Worm (Caenorhabditis elegans): ENCODE results near the gene Y80D4G.2.
A peak's percentile ranks its signal among the peaks of the same experiment; 100 is the strongest.

Y80D4G.2 gene

ce11 chrIII:7571726-7572125, 22.7 kb downstream of the Y80D4G.2 start (continued):
- TF ChIP-seq tlf-1 (GFP tag; optimal IDR thresholded peaks at IDR 0.05) = peak; percentile 30
- TF ChIP-seq T07F8.4 (tag; optimal IDR thresholded peaks at IDR 0.05) = no peak
- TF ChIP-seq ceh-58 (GFP tag; IDR thresholded peaks at IDR 0.05) = no peak
- TF ChIP-seq nfya-2 (GFP tag; IDR thresholded peaks at IDR 0.05) = no peak
- TF ChIP-seq nfyb-1 (GFP tag; IDR thresholded peaks at IDR 0.05) = no peak
- TF ChIP-seq F23B12.7 (tag; optimal IDR thresholded peaks at IDR 0.05; ENCODE audit: insufficient read depth) = no peak
- TF ChIP-seq Y95B8A.8 (GFP tag; IDR thresholded peaks at IDR 0.05) = no peak
- TF ChIP-seq nhr-179 (tag; optimal IDR thresholded peaks at IDR 0.05) = no peak
- no peak for TF ChIP-seq F57C9.4 (tag; optimal IDR thresholded peaks at IDR 0.05)
- TF ChIP-seq D2030.7 (GFP tag; IDR thresholded peaks at IDR 0.05) = peak; percentile 27; the same call in 1 of the 2 replicates
- no peak for TF ChIP-seq B0261.1 (tag; optimal IDR thresholded peaks at IDR 0.05)
- no peak for TF ChIP-seq gei-17 (GFP tag; optimal IDR thresholded peaks at IDR 0.05)
- TF ChIP-seq hlh-26 (GFP tag; conservative IDR thresholded peaks at IDR 0.05) = no peak
- no peak for TF ChIP-seq pha-4 (tag; optimal IDR thresholded peaks at IDR 0.05)
- TF ChIP-seq ceh-91 (GFP tag; IDR thresholded peaks at IDR 0.05) = no peak
- no peak for TF ChIP-seq cebp-2 (GFP tag; IDR thresholded peaks at IDR 0.05)
- no peak for TF ChIP-seq zim-3 (tag; optimal IDR thresholded peaks at IDR 0.05)
- TF ChIP-seq snpc-3.4 (tag; optimal IDR thresholded peaks at IDR 0.05) = peak; percentile 13
- 0 out of 2 replicates have a peak, but pooled peaks have one; percentile 33 for TF ChIP-seq C17E4.6 (GFP tag; IDR thresholded peaks at IDR 0.05)
- TF ChIP-seq ceh-27 (GFP tag; optimal IDR thresholded peaks at IDR 0.05) = no peak
- peak; percentile 2 for TF ChIP-seq snpc-4 (GFP tag; optimal IDR thresholded peaks at IDR 0.05)
- TF ChIP-seq snpc-4 (tag; optimal IDR thresholded peaks at IDR 0.05) = peak in 1 of 4 experiments; percentile 48
- TF ChIP-seq lsl-1 (GFP tag; optimal IDR thresholded peaks at IDR 0.05) = peak; percentile 54
- 0 out of 2 replicates have a peak, but pooled peaks have one; percentile 31 for TF ChIP-seq madf-3 (GFP tag; IDR thresholded peaks at IDR 0.05)
- peak; percentile 49 for TF ChIP-seq lin-54 (GFP tag; optimal IDR thresholded peaks at IDR 0.05)
- TF ChIP-seq F22D6.2 (tag; optimal IDR thresholded peaks at IDR 0.05) = no peak
- peak; percentile 51 for TF ChIP-seq him-1 (tag; optimal IDR thresholded peaks at IDR 0.05)
- no peak for TF ChIP-seq somi-1 (GFP tag; optimal IDR thresholded peaks at IDR 0.05)
- TF ChIP-seq ztf-18 (tag; optimal IDR thresholded peaks at IDR 0.05) = peak; percentile 15
- no peak for TF ChIP-seq Y53G8AR.9 (GFP tag; conservative IDR thresholded peaks at IDR 0.05)
- no peak for TF ChIP-seq Y67H2A.10 (GFP tag; conservative IDR thresholded peaks at IDR 0.05)
- TF ChIP-seq K11D2.4 (GFP tag; IDR thresholded peaks at IDR 0.05) = no peak

ce11 chrIII:7570083-7570695, 24.2 kb downstream of the Y80D4G.2 start, which contains the start of gene R13A5.7:
Gene R13A5.7 (minus strand): TSS chrIII:7570133.
- TF ChIP-seq snpc-4 (GFP tag; optimal IDR thresholded peaks at IDR 0.05) (no peak), snpc-4 (tag; optimal IDR thresholded peaks at IDR 0.05) (peak in 3 of 4 experiments; percentile 6 to 68 (median 59)), lsl-1 (GFP tag; optimal IDR thresholded peaks at IDR 0.05) (no peak), ceh-58 (GFP tag; IDR thresholded peaks at IDR 0.05) (no peak), hlh-12 (tag; optimal IDR thresholded peaks at IDR 0.05) (no peak), ztf-3 (GFP tag; optimal IDR thresholded peaks at IDR 0.05) (no peak), Y79H2A.3 (GFP tag; conservative IDR thresholded peaks at IDR 0.05) (no peak), gei-17 (GFP tag; optimal IDR thresholded peaks at IDR 0.05) (peak; percentile 21), Y53F4B.3 (GFP tag; IDR thresholded peaks at IDR 0.05) (no peak), attf-6 (GFP tag; IDR thresholded peaks at IDR 0.05) (no peak), ets-4 (GFP tag; optimal IDR thresholded peaks at IDR 0.05) (peak; percentile 12), egl-44 (GFP tag; IDR thresholded peaks at IDR 0.05) (peak; percentile 50; the same call in 1 of the 2 replicates), sptf-2 (GFP tag; optimal IDR thresholded peaks at IDR 0.05) (no peak), athp-1 (tag; optimal IDR thresholded peaks at IDR 0.05) (peak; percentile 12), T07F8.4 (tag; optimal IDR thresholded peaks at IDR 0.05) (no peak), ZK185.1 (tag; optimal IDR thresholded peaks at IDR 0.05; ENCODE audit: poor library complexity, severe bottlenecking) (peak; percentile 71), nhr-80 (tag; optimal IDR thresholded peaks at IDR 0.05) (peak; percentile 97), let-526 (GFP tag; IDR thresholded peaks at IDR 0.05) (0 out of 2 replicates have a peak, but pooled peaks have one; percentile 37), atf-7 (tag; optimal IDR thresholded peaks at IDR 0.05) (no peak), nfyb-1 (GFP tag; IDR thresholded peaks at IDR 0.05) (peak; percentile 84), ama-1 (optimal IDR thresholded peaks at IDR 0.05) (no peak), ama-1 (GFP tag; optimal IDR thresholded peaks at IDR 0.05) (no peak), hmg-1.2 (GFP tag; IDR thresholded peaks at IDR 0.05) (peak; percentile 85)
